Worm (Caenorhabditis elegans) whole organism, L2 larva: ENCODE data around the gene mpz-3.
A peak's percentile ranks its signal among the peaks of the same experiment; 100 is the strongest.

Source experiments
- F13H6.1 ChIP-seq: sonication (generic microtip); optimal IDR thresholded peaks from 2 replicates; lab custom pipeline; 2016; ENCODE audit warnings: missing genetic modification characterization, missing compliant biosample characterization
- crh-2 ChIP-seq: sonication (generic microtip); optimal IDR thresholded peaks from 2 replicates; lab custom pipeline; 2017; ENCODE audit warnings: missing biosample characterization, missing genetic modification characterization
- dmd-4 ChIP-seq: sonication (generic microtip); optimal IDR thresholded peaks from 2 replicates; lab custom pipeline; 2017; ENCODE audit warnings: missing biosample characterization, missing genetic modification characterization
- egl-27 ChIP-seq: sonication (generic microtip); optimal IDR thresholded peaks from 3 replicates; lab custom pipeline; 2017; ENCODE audit warnings: missing biosample characterization, missing genetic modification reagents, missing genetic modification characterization
- mbf-1 ChIP-seq: sonication (generic microtip); optimal IDR thresholded peaks from 2 replicates; lab custom pipeline; 2017; ENCODE audit warnings: missing biosample characterization, missing genetic modification characterization
- nhr-11 ChIP-seq: fragments of 150-350 bp; optimal IDR thresholded peaks from 2 replicates; lab custom pipeline; 2014; ENCODE audit warnings: missing biosample characterization, missing genetic modification characterization
- nhr-237 ChIP-seq: fragments of 150-350 bp; optimal IDR thresholded peaks from 2 replicates; lab custom pipeline; 2014; ENCODE audit warnings: missing biosample characterization, missing genetic modification characterization
- nhr-25 ChIP-seq: fragments of 150-350 bp; sonication (generic microtip); optimal IDR thresholded peaks from 3 replicates; lab custom pipeline; 2014; ENCODE audit warnings: missing biosample characterization, missing genetic modification characterization
- nhr-6 ChIP-seq: fragments of 150-350 bp; optimal IDR thresholded peaks from 2 replicates; lab custom pipeline; 2014; ENCODE audit warnings: missing biosample characterization, missing genetic modification characterization
- nhr-77 ChIP-seq: fragments of 150-350 bp; optimal IDR thresholded peaks from 2 replicates; lab custom pipeline; 2014; ENCODE audit warnings: missing biosample characterization, missing genetic modification characterization
- skn-1 ChIP-seq: sonication (generic microtip); optimal IDR thresholded peaks from 2 replicates; lab custom pipeline; 2017; ENCODE audit warnings: missing biosample characterization, missing genetic modification characterization
- unc-39 ChIP-seq: fragments of 150-350 bp; optimal IDR thresholded peaks from 2 replicates; lab custom pipeline; 2014; ENCODE audit warnings: missing biosample characterization, missing genetic modification characterization
- unc-62 ChIP-seq: fragments of 150-350 bp; optimal IDR thresholded peaks from 2 replicates; lab custom pipeline; 2014; ENCODE audit warnings: missing biosample characterization, missing genetic modification reagents, missing genetic modification characterization
- ztf-4 ChIP-seq: fragments of 150-350 bp; optimal IDR thresholded peaks from 2 replicates; lab custom pipeline; 2014; ENCODE audit warnings: missing biosample characterization, missing genetic modification characterization

DNA sequence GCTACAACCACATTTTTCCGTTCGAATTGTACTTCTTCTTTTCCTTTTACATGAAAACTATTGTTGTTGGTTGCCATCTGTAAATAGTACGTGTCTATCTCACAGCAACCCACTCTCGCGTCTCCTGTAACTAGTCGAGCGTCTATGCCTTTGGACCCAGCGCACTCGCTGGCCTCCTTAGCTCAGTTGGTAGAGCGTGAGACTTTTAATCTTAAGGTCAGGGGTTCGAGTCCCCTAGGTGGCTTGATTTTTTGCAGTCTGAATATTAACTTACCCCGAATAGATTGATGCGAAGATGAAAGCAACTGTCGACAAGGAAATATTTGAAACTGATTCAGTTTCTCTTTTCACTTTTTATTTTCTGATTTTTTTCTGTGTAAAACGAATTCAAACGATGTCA, at the start of gene mpz-3:
- TF ChIP-seq ztf-4 (tag; lab: Kevin White, UChicago) (no peak), nhr-237 (tag; lab: Kevin White, UChicago) (no peak), nhr-11 (no peak), unc-39 (no peak), F13H6.1 (peak; percentile 28), nhr-6 (no peak), egl-27 (tag; lab: Kevin White, UChicago) (no peak), mbf-1 (tag; lab: Kevin White, UChicago) (no peak), crh-2 (tag; lab: Kevin White, UChicago) (peak; percentile 18), skn-1 (no peak), unc-62 (GFP tag; lab: Kevin White, UChicago) (no peak), nhr-77 (tag; lab: Kevin White, UChicago) (no peak), dmd-4 (no peak), nhr-25 (tag; lab: Kevin White, UChicago) (no peak)
